Fruit fly (Drosophila melanogaster) whole organism, embryonic: ENCODE data around the gene CG42272.

Experiments used
- CG15696 ChIP-seq: fragments of 200-800 bp; sonication (Bioruptor generic); optimal IDR thresholded peaks from 2 replicates; lab custom pipeline; 2019; ENCODE audit warnings: missing biosample characterization, mild to moderate bottlenecking, missing genetic modification characterization, moderate library complexity
- CG16813 ChIP-seq: fragments of 200-800 bp; sonication (Bioruptor generic); IDR thresholded peaks from 3 replicates; pipeline ENCODE4 v1.3.6; 2022; ENCODE audit warnings: missing biosample characterization, missing genetic modification characterization; ENCODE audit not compliant: partially characterized antibody
- CG2129 ChIP-seq: fragments of 200-800 bp; sonication (Bioruptor generic); IDR thresholded peaks from 2 replicates; pipeline ENCODE4 v1.3.6; 2022; ENCODE audit warnings: missing biosample characterization, missing genetic modification characterization; ENCODE audit not compliant: partially characterized antibody
- CG33213 ChIP-seq: fragments of 200-800 bp; sonication (Bioruptor generic); optimal IDR thresholded peaks from 3 replicates; lab custom pipeline; 2016; ENCODE audit warnings: missing biosample characterization, missing genetic modification characterization
- CG5180 ChIP-seq: fragments of 200-800 bp; sonication (Bioruptor generic); optimal IDR thresholded peaks from 3 replicates; lab custom pipeline; 2017; ENCODE audit warnings: missing biosample characterization, missing genetic modification characterization, mild to moderate bottlenecking, moderate library complexity, missing genetic modification reagents
- Chrac-16 ChIP-seq: fragments of 200-800 bp; sonication (Bioruptor generic); optimal IDR thresholded peaks from 3 replicates; lab custom pipeline; 2016; ENCODE audit warnings: missing biosample characterization, missing genetic modification characterization
- run ChIP-seq: fragments of 200-800 bp; sonication (Bioruptor generic); optimal IDR thresholded peaks from 3 replicates; lab custom pipeline; 2018; ENCODE audit warnings: missing biosample characterization, mild to moderate bottlenecking, missing genetic modification characterization
- tna ChIP-seq: fragments of 200-800 bp; sonication (Bioruptor generic); IDR thresholded peaks from 2 replicates; pipeline ENCODE4 v1.3.6; 2022; ENCODE audit warnings: missing biosample characterization, missing genetic modification characterization; ENCODE audit not compliant: partially characterized antibody
- vnd ChIP-seq: fragments of 200-800 bp; sonication (Bioruptor generic); IDR thresholded peaks from 3 replicates; pipeline ENCODE4 v1.3.6; 2022; ENCODE audit warnings: missing biosample characterization, missing genetic modification characterization; ENCODE audit not compliant: partially characterized antibody

- TF ChIP-seq CG5180 (no peak), CG16813 (GFP tag; lab: Robert Waterston, UW) (no peak), vnd (GFP tag; lab: Robert Waterston, UW) (no peak), Chrac-16 (GFP tag; lab: Kevin White, UChicago) (no peak), CG15696 (tag; lab: Kevin White, UChicago) (no peak), CG33213 (no peak), run (tag; lab: Kevin White, UChicago) (no peak), tna (GFP tag; lab: Robert Waterston, UW) (no peak), CG2129 (GFP tag; lab: Robert Waterston, UW) (no peak)
Measured at dm6 chr3L:5774782-5775181, 28.1 kb upstream of the CG42272 start.
